Worm (Caenorhabditis elegans): ENCODE results near the gene mai-1.

DNA sequence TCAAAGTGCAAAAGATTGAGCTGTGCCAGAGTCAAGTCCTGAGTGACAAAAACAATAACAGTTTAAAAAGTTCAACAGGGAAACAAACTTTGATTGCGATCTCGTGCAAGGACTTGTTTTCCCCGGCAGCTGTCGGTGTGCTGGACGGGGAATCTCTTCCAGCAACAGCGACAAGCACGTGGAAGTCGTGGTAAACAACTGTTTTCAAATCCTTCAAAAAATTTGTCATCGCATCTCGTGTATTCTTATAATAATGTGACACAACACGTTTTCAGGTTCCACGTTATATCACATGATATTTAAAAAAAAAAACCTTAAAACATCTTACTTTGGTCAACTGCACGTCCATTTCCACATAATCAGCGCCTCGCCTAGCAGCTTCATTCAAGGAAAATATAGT lies 7.8 kb downstream of the mai-1 start:
- TF ChIP-seq dpl-1 (GFP tag; optimal IDR thresholded peaks at IDR 0.05): no peak
- no peak for TF ChIP-seq nhr-28 (tag; optimal IDR thresholded peaks at IDR 0.05)
- no peak for TF ChIP-seq sup-37 (GFP tag; optimal IDR thresholded peaks at IDR 0.05)
- TF ChIP-seq ztf-4 (tag; optimal IDR thresholded peaks at IDR 0.05): peak; percentile 44
- TF ChIP-seq ceh-63 (GFP tag; optimal IDR thresholded peaks at IDR 0.05): no peak
- TF ChIP-seq snpc-4 (tag; optimal IDR thresholded peaks at IDR 0.05): no peak
- TF ChIP-seq fkh-10 (GFP tag; optimal IDR thresholded peaks at IDR 0.05): no peak
- peak; percentile 33 for TF ChIP-seq tbx-2 (tag; optimal IDR thresholded peaks at IDR 0.05)
- TF ChIP-seq unc-62 (GFP tag; optimal IDR thresholded peaks at IDR 0.05): no peak
- TF ChIP-seq snu-23 (GFP tag; optimal IDR thresholded peaks at IDR 0.05): peak; percentile 38
- TF ChIP-seq ama-1 (optimal IDR thresholded peaks at IDR 0.05): no peak
